Worm (Caenorhabditis elegans) whole organism, L3 larva: Measurements from ENCODE around the gene F44E7.5.

ENCODE experiments used
- ama-1 ChIP-seq: fragments of 150-350 bp; optimal IDR thresholded peaks from 2 replicates; lab custom pipeline; 2018
- ceh-82 ChIP-seq: fragments of 150-350 bp; optimal IDR thresholded peaks from 2 replicates; lab custom pipeline; 2014; ENCODE audit warnings: missing biosample characterization, missing genetic modification characterization
- nhr-11 ChIP-seq: fragments of 150-350 bp; optimal IDR thresholded peaks from 2 replicates; lab custom pipeline; 2014; ENCODE audit warnings: missing biosample characterization, missing genetic modification characterization
- nhr-23 ChIP-seq: fragments of 150-350 bp; optimal IDR thresholded peaks from 2 replicates; lab custom pipeline; 2014; ENCODE audit warnings: missing biosample characterization, missing genetic modification reagents, missing genetic modification characterization
- nhr-28 ChIP-seq: fragments of 150-350 bp; optimal IDR thresholded peaks from 2 replicates; lab custom pipeline; 2014; ENCODE audit warnings: missing biosample characterization, missing genetic modification characterization

DNA sequence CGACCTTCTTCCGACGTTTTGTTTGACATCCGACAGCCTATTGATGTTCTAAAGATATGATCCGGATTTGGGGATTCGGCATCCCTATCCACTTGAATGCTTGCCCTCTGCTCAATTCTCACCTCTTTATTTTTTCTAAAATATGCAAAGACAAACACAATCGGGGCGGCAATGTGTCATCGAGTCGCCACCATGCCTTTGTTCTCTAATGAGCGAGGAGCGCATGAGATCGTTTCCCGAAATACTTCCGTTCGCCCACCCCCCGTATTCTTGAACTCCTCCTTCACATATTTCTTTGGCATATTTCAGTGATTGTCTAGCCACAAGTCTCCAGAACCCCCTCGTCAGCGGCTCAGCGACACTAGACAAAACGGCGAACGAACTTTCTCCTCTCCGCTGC lies 18.7 kb upstream of the F44E7.5 start, which contains the start of gene cyn-17:
- TF ChIP-seq nhr-11 (tag; lab: Kevin White, UChicago) (no peak), ama-1 (lab: Kevin White, UChicago) (no peak), nhr-28 (tag; lab: Kevin White, UChicago) (no peak), nhr-23 (tag; lab: Kevin White, UChicago) (no peak), ceh-82 (tag; lab: Kevin White, UChicago) (no peak)
